Fruit fly (Drosophila melanogaster) whole organism, embryonic: ENCODE results near the gene Rpt6R.

Experiments
- Antp ChIP-seq: fragments of 200-800 bp; sonication (Bioruptor generic); optimal IDR thresholded peaks from 3 replicates; lab custom pipeline; 2016; ENCODE audit warnings: missing biosample characterization, missing genetic modification characterization
- Blimp-1 ChIP-seq: fragments of 200-800 bp; sonication (Bioruptor generic); optimal IDR thresholded peaks from 3 replicates; lab custom pipeline; 2018; ENCODE audit warnings: missing biosample characterization, missing genetic modification characterization, mild to moderate bottlenecking, moderate library complexity, missing genetic modification reagents
- CG18476 ChIP-seq: fragments of 200-800 bp; sonication (Bioruptor generic); optimal IDR thresholded peaks from 2 replicates; lab custom pipeline; 2016; ENCODE audit warnings: missing biosample characterization, mild to moderate bottlenecking, missing genetic modification characterization
- HmgZ ChIP-seq: fragments of 200-800 bp; sonication (Bioruptor generic); optimal IDR thresholded peaks from 2 replicates; lab custom pipeline; 2018; ENCODE audit warnings: missing biosample characterization, mild to moderate bottlenecking, missing genetic modification characterization
- Hr39 ChIP-seq: fragments of >200 bp; optimal IDR thresholded peaks from 2 replicates; lab custom pipeline; 2017

DNA sequence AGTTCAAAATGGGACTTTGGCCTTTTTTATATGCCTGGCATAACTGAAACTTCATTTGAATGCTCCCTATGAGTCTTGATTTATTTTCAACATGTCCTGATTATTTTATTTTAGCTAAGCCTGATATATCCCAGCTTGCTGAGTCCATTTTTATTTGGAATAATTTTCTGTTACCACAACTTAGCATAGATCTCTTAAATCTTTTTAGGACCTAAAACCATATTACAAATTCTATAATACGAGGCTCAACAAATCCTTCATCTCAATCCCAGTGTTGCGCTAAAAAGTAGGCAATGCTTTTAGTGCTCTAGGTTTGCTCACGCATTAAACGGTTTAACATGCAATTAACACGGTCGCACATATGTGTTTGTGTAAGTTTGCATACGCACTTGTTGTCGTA lies 38.3 kb upstream of the Rpt6R start, which contains the start of gene CG44954:
- no peak for TF ChIP-seq CG18476 (GFP tag; lab: Kevin White, UChicago)
- TF ChIP-seq Hr39 = no peak
- no peak for TF ChIP-seq HmgZ (tag; lab: Kevin White, UChicago)
- TF ChIP-seq Blimp-1 (GFP tag; lab: Kevin White, UChicago) = no peak
- no peak for TF ChIP-seq Antp (GFP tag; lab: Kevin White, UChicago)
